Worm (Caenorhabditis elegans): ENCODE measurements around the gene eri-12.
A peak's percentile ranks its signal among the peaks of the same experiment; 100 is the strongest.
"Not testable (repeated sequence)": the region's sequence is repeated elsewhere in the genome, so short reads cannot be mapped to it uniquely, and the experiment has no call there.

Gene eri-12

DNA sequence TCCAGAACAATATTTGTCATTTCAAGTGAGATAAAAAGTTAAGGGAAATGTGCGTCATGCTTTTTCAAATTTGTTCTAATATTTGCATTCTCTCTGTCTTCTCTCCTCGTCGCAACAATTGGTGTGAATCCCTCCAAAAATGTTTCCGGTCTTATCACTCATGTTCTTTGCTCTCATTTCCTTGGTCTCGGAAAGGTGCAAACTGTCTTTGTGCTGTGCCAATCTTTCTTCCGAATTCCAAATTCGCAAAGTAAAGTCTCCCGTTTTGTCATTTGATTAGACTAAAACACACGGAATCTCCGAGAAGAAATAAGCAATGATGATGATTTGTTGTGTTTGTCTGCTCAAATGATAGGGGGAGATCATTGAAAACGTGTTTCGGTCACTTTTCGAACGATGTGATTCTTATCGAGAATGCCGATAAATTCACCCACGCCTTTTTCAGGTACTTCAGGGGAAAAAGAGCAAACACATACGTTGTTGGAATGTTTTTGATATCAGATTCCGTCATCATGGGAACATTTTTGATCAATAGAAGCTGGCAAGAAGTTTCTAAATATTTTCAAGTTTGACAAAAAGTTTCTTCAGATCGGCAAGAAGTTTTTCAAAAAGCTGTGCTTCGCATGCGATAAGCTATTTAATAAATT is 8.9 kb downstream of the eri-12 start:
- TF ChIP-seq ceh-36 (tag; optimal IDR thresholded peaks at IDR 0.05) (no peak), ceh-13 (GFP tag; optimal IDR thresholded peaks at IDR 0.05) (no peak), hmbx-1 (tag; optimal IDR thresholded peaks at IDR 0.05) (no peak), flt-1 (GFP tag; IDR thresholded peaks at IDR 0.05) (no peak), B0310.2 (tag; optimal IDR thresholded peaks at IDR 0.05) (no peak), sea-1 (GFP tag; conservative IDR thresholded peaks at IDR 0.05) (no peak), F13C5.2 (tag; optimal IDR thresholded peaks at IDR 0.05) (no peak), ama-1 (optimal IDR thresholded peaks at IDR 0.05) (no peak), tbx-11 (GFP tag; IDR thresholded peaks at IDR 0.05) (no peak), hmg-4 (GFP tag; optimal IDR thresholded peaks at IDR 0.05) (no peak), aly-1 (tag; optimal IDR thresholded peaks at IDR 0.05) (no peak), tbx-37 (GFP tag; conservative IDR thresholded peaks at IDR 0.05) (no peak), pes-1 (GFP tag; IDR thresholded peaks at IDR 0.05) (no peak)

ce11 chrIV:12167944-12168343 is 11.3 kb downstream of the eri-12 start, which contains the start of gene F20B10.3:
Gene F20B10.3, plus strand, starts transcription at chrIV:12168244.
- TF ChIP-seq tra-4 (tag; optimal IDR thresholded peaks at IDR 0.05) (no peak), ets-7 (tag; optimal IDR thresholded peaks at IDR 0.05) (no peak), ceh-36 (tag; optimal IDR thresholded peaks at IDR 0.05) (no peak), pes-1 (GFP tag; IDR thresholded peaks at IDR 0.05) (no peak), hmg-4 (GFP tag; optimal IDR thresholded peaks at IDR 0.05) (no peak), B0310.2 (tag; optimal IDR thresholded peaks at IDR 0.05) (no peak)

DNA sequence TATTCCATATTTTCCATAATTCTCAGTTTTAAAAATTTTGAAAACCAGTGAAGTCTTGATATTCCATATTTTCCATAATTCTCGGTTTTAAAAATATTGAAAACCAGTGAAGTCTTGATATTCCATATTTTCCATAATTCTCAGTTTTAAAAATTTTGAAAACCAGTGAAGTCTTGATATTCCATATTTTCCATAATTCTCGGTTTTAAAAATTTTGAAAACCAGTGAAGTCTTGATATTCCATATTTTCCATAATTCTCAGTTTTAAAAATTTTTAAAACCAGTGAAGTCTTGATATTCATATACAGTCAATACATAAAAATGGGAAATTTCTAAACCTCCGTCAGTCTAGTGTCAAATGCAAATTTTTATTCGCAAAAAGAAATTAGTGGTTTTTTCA is 13.8 kb downstream of the eri-12 start:
- TF ChIP-seq flt-1 (GFP tag; IDR thresholded peaks at IDR 0.05) = peak; percentile 56; the same call in 1 of the 2 replicates

- not testable (repeated sequence) for TF ChIP-seq hnd-1 (tag; optimal IDR thresholded peaks at IDR 0.05); hmg-4 (GFP tag; optimal IDR thresholded peaks at IDR 0.05); flt-1 (GFP tag; IDR thresholded peaks at IDR 0.05)
Observed at ce11 chrIV:12178235-12178634, 21.6 kb downstream of the eri-12 start, which contains the start of gene nlr-1. Gene nlr-1, minus strand, starts transcription at chrIV:12178335.

DNA sequence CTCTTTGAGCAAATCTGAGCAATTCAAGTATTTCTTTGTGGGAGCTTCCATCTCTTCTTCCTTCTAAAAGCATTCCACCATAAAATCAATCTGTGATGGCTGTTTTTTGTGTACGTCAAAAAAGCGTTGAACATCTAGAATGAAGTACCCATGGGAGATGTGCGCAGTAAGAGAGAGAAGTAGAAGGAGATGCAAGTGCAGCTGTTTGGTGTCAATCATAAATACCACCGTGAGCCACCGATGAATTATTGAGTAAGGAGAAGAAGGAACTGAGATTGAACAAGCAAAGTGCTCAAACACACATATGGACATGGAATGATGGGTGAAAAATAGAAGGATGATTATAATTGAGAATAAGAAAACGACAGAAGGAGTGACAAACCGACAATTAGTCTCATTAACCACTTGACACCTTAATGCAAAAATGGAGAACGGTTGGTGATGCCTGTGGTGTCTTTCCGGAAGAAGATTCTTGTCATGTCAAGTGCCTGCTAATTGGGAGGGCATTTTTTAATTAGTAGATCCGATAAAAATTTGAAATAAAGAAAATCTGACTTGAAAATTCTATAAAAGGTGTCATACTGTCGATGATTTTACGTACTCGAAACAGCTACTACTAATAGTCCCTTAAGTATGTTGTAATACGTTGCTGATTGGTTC is 35.6 kb downstream of the eri-12 start:
- TF ChIP-seq scrt-1 (GFP tag; IDR thresholded peaks at IDR 0.05) (no peak), tbx-11 (GFP tag; IDR thresholded peaks at IDR 0.05) (no peak)

DNA sequence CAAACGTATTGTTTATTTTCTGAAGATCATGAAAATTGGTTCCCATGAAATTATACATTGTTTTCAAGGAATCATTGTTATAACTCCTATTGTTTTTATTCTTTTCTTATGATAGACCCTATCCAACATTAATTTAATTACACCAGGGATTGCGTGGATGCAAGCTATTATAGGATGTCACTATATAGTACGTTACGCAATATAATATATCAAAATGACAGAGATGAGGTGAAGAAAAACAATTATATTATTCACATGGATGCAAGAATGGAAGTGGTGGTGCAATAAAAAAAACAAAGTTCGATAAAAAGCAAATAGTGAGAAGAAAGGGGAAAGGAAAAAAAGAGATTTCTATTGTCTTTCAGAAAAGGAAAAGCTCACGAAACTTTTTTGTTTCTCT is 36.7 kb downstream of the eri-12 start:
- TF ChIP-seq ama-1 (optimal IDR thresholded peaks at IDR 0.05) (no peak), hnd-1 (tag; optimal IDR thresholded peaks at IDR 0.05) (no peak), ceh-36 (tag; optimal IDR thresholded peaks at IDR 0.05) (no peak), aly-1 (tag; optimal IDR thresholded peaks at IDR 0.05) (no peak), tbx-37 (GFP tag; conservative IDR thresholded peaks at IDR 0.05) (no peak), scrt-1 (GFP tag; IDR thresholded peaks at IDR 0.05) (no peak), pes-1 (GFP tag; IDR thresholded peaks at IDR 0.05) (no peak), tbx-11 (GFP tag; IDR thresholded peaks at IDR 0.05) (no peak), tra-4 (tag; optimal IDR thresholded peaks at IDR 0.05) (no peak)

- TF ChIP-seq F13C5.2 (tag; optimal IDR thresholded peaks at IDR 0.05) (no peak), aly-1 (tag; optimal IDR thresholded peaks at IDR 0.05) (no peak), tbx-37 (GFP tag; conservative IDR thresholded peaks at IDR 0.05) (no peak), tbx-11 (GFP tag; IDR thresholded peaks at IDR 0.05) (no peak), ets-7 (tag; optimal IDR thresholded peaks at IDR 0.05) (no peak), ceh-13 (GFP tag; optimal IDR thresholded peaks at IDR 0.05) (no peak), tra-4 (tag; optimal IDR thresholded peaks at IDR 0.05) (no peak), hmg-4 (GFP tag; optimal IDR thresholded peaks at IDR 0.05) (no peak)
Observed at ce11 chrIV:12194668-12195067, 38.0 kb downstream of the eri-12 start.

DNA sequence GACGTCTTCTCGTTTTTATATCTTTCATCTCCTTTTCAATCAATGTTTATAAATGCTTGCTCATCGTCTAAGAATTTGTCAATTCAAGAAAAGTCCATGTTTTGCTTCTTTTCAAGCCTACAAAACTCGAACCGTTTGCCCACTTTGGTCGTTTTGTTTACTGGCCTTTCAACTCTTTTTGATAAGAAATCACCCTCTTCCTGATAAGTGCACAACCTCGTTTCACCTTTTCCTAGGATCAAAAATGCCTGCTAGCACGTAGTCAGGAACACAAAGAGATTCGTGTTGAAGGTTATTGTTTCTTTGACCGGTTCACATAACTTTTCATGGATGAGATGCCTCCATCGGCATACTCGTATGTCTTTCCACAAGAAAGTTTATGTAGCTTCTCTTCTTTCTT is 40.0 kb downstream of the eri-12 start:
- TF ChIP-seq pes-1 (GFP tag; IDR thresholded peaks at IDR 0.05) (no peak), F13C5.2 (tag; optimal IDR thresholded peaks at IDR 0.05) (no peak), aly-1 (tag; optimal IDR thresholded peaks at IDR 0.05) (no peak), tbx-37 (GFP tag; conservative IDR thresholded peaks at IDR 0.05) (no peak), ama-1 (optimal IDR thresholded peaks at IDR 0.05) (no peak), sea-1 (GFP tag; conservative IDR thresholded peaks at IDR 0.05) (no peak), hmbx-1 (tag; optimal IDR thresholded peaks at IDR 0.05) (no peak), flt-1 (GFP tag; IDR thresholded peaks at IDR 0.05) (no peak), tbx-11 (GFP tag; IDR thresholded peaks at IDR 0.05) (no peak)

- TF ChIP-seq tbx-11 (GFP tag; IDR thresholded peaks at IDR 0.05) = no peak
- no peak for TF ChIP-seq hmg-4 (GFP tag; optimal IDR thresholded peaks at IDR 0.05)
- no peak for TF ChIP-seq ceh-13 (GFP tag; optimal IDR thresholded peaks at IDR 0.05)
- no peak for TF ChIP-seq B0310.2 (tag; optimal IDR thresholded peaks at IDR 0.05)
- no peak for TF ChIP-seq tbx-37 (GFP tag; conservative IDR thresholded peaks at IDR 0.05)
- TF ChIP-seq tra-4 (tag; optimal IDR thresholded peaks at IDR 0.05) = no peak
- no peak for TF ChIP-seq scrt-1 (GFP tag; IDR thresholded peaks at IDR 0.05)
- TF ChIP-seq ets-7 (tag; optimal IDR thresholded peaks at IDR 0.05) = no peak
- TF ChIP-seq sea-1 (GFP tag; conservative IDR thresholded peaks at IDR 0.05) = no peak
Observed at ce11 chrIV:12197679-12198078, 41.0 kb downstream of the eri-12 start.
